Worm (Caenorhabditis elegans) whole organism, late embryonic: Measurements from ENCODE around the gene pola-1.

Experiments
- Y22D7AL.16 ChIP-seq: sonication (generic microtip); optimal IDR thresholded peaks from 2 replicates; lab custom pipeline; 2016; ENCODE audit warnings: missing genetic modification characterization, missing compliant biosample characterization
- ama-1 ChIP-seq: fragments of 150-350 bp; optimal IDR thresholded peaks from 2 replicates; lab custom pipeline; 2014
- ceh-18 ChIP-seq: sonication (generic microtip); optimal IDR thresholded peaks from 2 replicates; lab custom pipeline; 2016; ENCODE audit warnings: missing genetic modification characterization, missing compliant biosample characterization
- ceh-24 ChIP-seq: sonication (generic microtip); optimal IDR thresholded peaks from 2 replicates; lab custom pipeline; 2016; ENCODE audit warnings: mild to moderate bottlenecking, missing genetic modification characterization, missing compliant biosample characterization
- ceh-31 ChIP-seq: sonication (generic microtip); optimal IDR thresholded peaks from 2 replicates; lab custom pipeline; 2016; ENCODE audit warnings: missing genetic modification characterization, missing compliant biosample characterization
- ceh-34 ChIP-seq: sonication (generic microtip); optimal IDR thresholded peaks from 2 replicates; lab custom pipeline; 2016; ENCODE audit warnings: mild to moderate bottlenecking, missing genetic modification characterization, missing compliant biosample characterization
- elt-2 ChIP-seq: sonication (generic microtip); optimal IDR thresholded peaks from 2 replicates; lab custom pipeline; 2016; ENCODE audit warnings: missing genetic modification reagents, missing genetic modification characterization, missing compliant biosample characterization
- elt-4 ChIP-seq: sonication (generic microtip); optimal IDR thresholded peaks from 2 replicates; lab custom pipeline; 2016; ENCODE audit warnings: missing genetic modification characterization, missing compliant biosample characterization
- gmeb-2 ChIP-seq: sonication (generic microtip); optimal IDR thresholded peaks from 2 replicates; lab custom pipeline; 2016; ENCODE audit warnings: missing genetic modification characterization, inconsistent platforms, missing compliant biosample characterization
- hlh-6 ChIP-seq: sonication (generic microtip); optimal IDR thresholded peaks from 2 replicates; lab custom pipeline; 2016; ENCODE audit warnings: missing genotype, missing genetic modification characterization, missing compliant biosample characterization
- nfya-1 ChIP-seq: sonication (generic microtip); optimal IDR thresholded peaks from 2 replicates; lab custom pipeline; 2017; ENCODE audit warnings: missing genetic modification characterization, mild to moderate bottlenecking, missing compliant biosample characterization, antibody characterized with exemption, moderate library complexity
- nhr-232 ChIP-seq: sonication (generic microtip); optimal IDR thresholded peaks from 2 replicates; lab custom pipeline; 2016; ENCODE audit warnings: missing genetic modification characterization, missing compliant biosample characterization
- odd-2 ChIP-seq: sonication (generic microtip); optimal IDR thresholded peaks from 2 replicates; lab custom pipeline; 2017; ENCODE audit warnings: antibody characterized with exemption, mild to moderate bottlenecking, missing genetic modification characterization, missing compliant biosample characterization
- pat-9 ChIP-seq: fragments of 200-800 bp; sonication (Bioruptor generic); optimal IDR thresholded peaks from 2 replicates; lab custom pipeline; 2018; ENCODE audit warnings: mild to moderate bottlenecking, missing genetic modification characterization, moderate library complexity, missing compliant biosample characterization
- rnt-1 ChIP-seq: sonication (generic microtip); optimal IDR thresholded peaks from 2 replicates; lab custom pipeline; 2016; ENCODE audit warnings: missing genetic modification characterization, missing compliant biosample characterization
- ttx-3 ChIP-seq: sonication (generic microtip); optimal IDR thresholded peaks from 2 replicates; lab custom pipeline; 2016; ENCODE audit warnings: missing genetic modification reagents, missing genetic modification characterization, missing compliant biosample characterization
- unc-3 ChIP-seq, 2 experiments: fragments of 200-800 bp in 1 of 2; sonication (Bioruptor generic) in 1 of 2; sonication (generic microtip) in 1 of 2; conservative IDR thresholded peaks in 1 of 2; optimal IDR thresholded peaks in 1 of 2; 2 replicates each; pipeline versions ENCODE4 v1.3.6 to Lab custom; 2016 to 2022; ENCODE audit warnings: missing compliant biosample characterization in 2 of 2, missing genetic modification characterization in 2 of 2, missing genetic modification reagents in 1 of 2
- unc-42 ChIP-seq: sonication (generic microtip); optimal IDR thresholded peaks from 2 replicates; lab custom pipeline; 2016; ENCODE audit warnings: missing genotype, missing genetic modification characterization, missing compliant biosample characterization
- unc-86 ChIP-seq: sonication (generic microtip); optimal IDR thresholded peaks from 2 replicates; lab custom pipeline; 2016; ENCODE audit warnings: missing genetic modification characterization, missing compliant biosample characterization
- zip-5 ChIP-seq: sonication (generic microtip); optimal IDR thresholded peaks from 2 replicates; lab custom pipeline; 2016; ENCODE audit warnings: missing genetic modification characterization, missing compliant biosample characterization

pola-1 gene

ce11 chrIII:11195553-11195952 is 53.3 kb downstream of the pola-1 start:
- TF ChIP-seq elt-2 (tag; lab: Kevin White, UChicago) = peak; percentile 72
- TF ChIP-seq ceh-31 (tag; lab: Kevin White, UChicago) = no peak

- TF ChIP-seq ama-1 (lab: Kevin White, UChicago) (no peak), Y22D7AL.16 (no peak), elt-4 (no peak), zip-5 (no peak), unc-3 (GFP tag; conservative IDR thresholded peaks at IDR 0.05; lab: Robert Waterston, UW) (no peak), unc-3 (tag; optimal IDR thresholded peaks at IDR 0.05; lab: Kevin White, UChicago) (no peak), ttx-3 (tag; lab: Kevin White, UChicago) (no peak), nhr-232 (tag; lab: Kevin White, UChicago) (no peak)
- TF ChIP-seq, all 69 proteins: peak for 0
Observed at ce11 chrIII:11197327-11197726, 55.1 kb downstream of the pola-1 start.

ce11 chrIII:11200879-11201518 is 58.8 kb downstream of the pola-1 start:
- TF ChIP-seq odd-2 (tag; lab: Kevin White, UChicago) = no peak
- no peak for TF ChIP-seq gmeb-2 (tag; lab: Kevin White, UChicago)
- no peak for TF ChIP-seq elt-2 (tag; lab: Kevin White, UChicago)
- no peak for TF ChIP-seq hlh-6 (tag; lab: Kevin White, UChicago)
- no peak for TF ChIP-seq unc-42
- TF ChIP-seq ceh-24 = no peak
- TF ChIP-seq rnt-1 = no peak
- TF ChIP-seq ceh-31 (tag; lab: Kevin White, UChicago) = no peak
- TF ChIP-seq unc-86 (tag; lab: Kevin White, UChicago) = no peak

ce11 chrIII:11202992-11203391 is 60.7 kb downstream of the pola-1 start:
- peak; percentile 21 for TF ChIP-seq nfya-1 (tag; lab: Kevin White, UChicago)
- no peak for TF ChIP-seq hlh-6 (tag; lab: Kevin White, UChicago)
- peak; percentile 20 for TF ChIP-seq ceh-34 (tag; lab: Kevin White, UChicago)
- peak; percentile 8 for TF ChIP-seq pat-9 (tag; lab: Kevin White, UChicago)
- TF ChIP-seq ceh-18 (tag; lab: Kevin White, UChicago) = peak; percentile 33
